Fruit fly (Drosophila melanogaster) Kc167 (cell line): ENCODE data around the gene Afti.

Experiments used
- Myc ChIP-seq: fragments of >200 bp; optimal IDR thresholded peaks from 2 replicates; lab custom pipeline; 2017; ENCODE audit warnings: missing external identifiers
- insv ChIP-seq: fragments of >200 bp; optimal IDR thresholded peaks from 3 replicates; lab custom pipeline; 2018; ENCODE audit warnings: missing external identifiers
- psq ChIP-seq: fragments of >200 bp; optimal IDR thresholded peaks from 2 replicates; lab custom pipeline; 2017; ENCODE audit warnings: missing external identifiers

DNA sequence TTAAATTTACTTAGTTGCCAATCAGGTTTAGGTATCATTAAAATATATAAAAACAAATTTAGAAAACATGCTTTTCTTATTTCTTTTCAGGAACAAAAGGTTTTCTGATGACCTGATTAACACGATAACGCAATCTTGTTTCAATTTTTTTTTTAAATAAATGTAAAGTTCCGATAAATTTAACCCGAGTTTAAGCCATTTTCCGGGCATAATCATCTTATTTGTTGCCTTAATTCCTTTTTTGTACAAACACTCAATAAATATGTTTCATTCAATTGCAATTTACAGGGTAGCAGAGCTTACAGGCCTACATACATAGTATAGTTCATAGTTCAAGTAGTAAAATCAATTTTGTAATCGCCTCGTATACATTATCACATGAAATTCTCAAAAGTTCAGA is 3.1 kb upstream of the Afti start:
- no peak for TF ChIP-seq Myc
- TF ChIP-seq insv: no peak
- TF ChIP-seq psq (lab: Kevin White, UChicago): no peak
